ENCODE assay signal across 2 fruit fly cellular contexts in genomic region chr2L:7081307-7081706, dm6.
TF ChIP-seq lines count a peak whose summit lies in the region.

No protein-coding gene starts in this region.

TF ChIP-seq in whole organism, prepupa, 60 proteins besides CTCF, POLR2A, EP300 and RAD21:
- peak; percentile 10 for TF ChIP-seq Hr39 (GFP tag; optimal IDR thresholded peaks at IDR 0.05; lab: Kevin White, UChicago)
- peak; percentile 14 for TF ChIP-seq pdm3 (GFP tag; optimal IDR thresholded peaks at IDR 0.05; lab: Kevin White, UChicago)
- TF ChIP-seq svp (GFP tag; lab: Kevin White, UChicago) = peak; percentile 64
- TF ChIP-seq acj6 (GFP tag; optimal IDR thresholded peaks at IDR 0.05; lab: Kevin White, UChicago) = no peak
- TF ChIP-seq net (GFP tag; optimal IDR thresholded peaks at IDR 0.05; lab: Kevin White, UChicago) = peak; percentile 2
- TF ChIP-seq CG11902 (GFP tag; optimal IDR thresholded peaks at IDR 0.05; lab: Kevin White, UChicago) = no peak
- TF ChIP-seq dsx (GFP tag; optimal IDR thresholded peaks at IDR 0.05; lab: Kevin White, UChicago; ENCODE audit: poor library complexity, severe bottlenecking) = no peak
- TF ChIP-seq CG10669 (GFP tag; optimal IDR thresholded peaks at IDR 0.05; lab: Kevin White, UChicago) = no peak
- no peak for TF ChIP-seq CG3919 (GFP tag; optimal IDR thresholded peaks at IDR 0.05; lab: Kevin White, UChicago)
- peak; percentile 44 for TF ChIP-seq CG32006 (GFP tag; optimal IDR thresholded peaks at IDR 0.05; lab: Kevin White, UChicago)
- no peak for TF ChIP-seq Lpt (GFP tag; optimal IDR thresholded peaks at IDR 0.05; lab: Kevin White, UChicago)
- TF ChIP-seq CG8119 (GFP tag; IDR thresholded peaks at IDR 0.05; lab: Robert Waterston, UW) = 0 out of 3 replicates have a peak, but pooled peaks have one; percentile 21
- no peak for TF ChIP-seq CG6808 (GFP tag; optimal IDR thresholded peaks at IDR 0.05; lab: Kevin White, UChicago)
- TF ChIP-seq esn (GFP tag; optimal IDR thresholded peaks at IDR 0.05; lab: Kevin White, UChicago) = peak; percentile 6
- TF ChIP-seq CG16779 (tag; optimal IDR thresholded peaks at IDR 0.05; lab: Kevin White, UChicago) = no peak
- no peak for TF ChIP-seq ss (GFP tag; optimal IDR thresholded peaks at IDR 0.05; lab: Kevin White, UChicago)
- TF ChIP-seq CG6276 (GFP tag; optimal IDR thresholded peaks at IDR 0.05; lab: Kevin White, UChicago) = no peak
- TF ChIP-seq salr (GFP tag; optimal IDR thresholded peaks at IDR 0.05; lab: Kevin White, UChicago) = no peak
- no peak for TF ChIP-seq CG6163 (GFP tag; IDR thresholded peaks at IDR 0.05; lab: Robert Waterston, UW)
- TF ChIP-seq Eip78C (GFP tag; lab: Kevin White, UChicago) = peak; percentile 59
- no peak for TF ChIP-seq Smox (GFP tag; optimal IDR thresholded peaks at IDR 0.05; lab: Kevin White, UChicago)
- TF ChIP-seq OdsH (GFP tag; optimal IDR thresholded peaks at IDR 0.05; lab: Kevin White, UChicago) = peak; percentile 17
TF ChIP-seq in whole organism, prepupa: peak in this region for 9.

TF ChIP-seq in whole organism, pupa, 21 proteins besides CTCF, POLR2A, EP300 and RAD21:
- peak; percentile 16 for TF ChIP-seq CG14655 (GFP tag; optimal IDR thresholded peaks at IDR 0.05; lab: Kevin White, UChicago)
- peak; percentile 39; the same call in 2 of the 3 replicates for TF ChIP-seq fd96Ca (GFP tag; IDR thresholded peaks at IDR 0.05; lab: Robert Waterston, UW)
- no peak for TF ChIP-seq Pif1A (GFP tag; optimal IDR thresholded peaks at IDR 0.05; lab: Kevin White, UChicago)
- no peak for TF ChIP-seq CG34367 (tag; optimal IDR thresholded peaks at IDR 0.05; lab: Kevin White, UChicago)
- no peak for TF ChIP-seq rn (GFP tag; IDR thresholded peaks at IDR 0.05; lab: Robert Waterston, UW)
- no peak for TF ChIP-seq EcR (GFP tag; optimal IDR thresholded peaks at IDR 0.05; lab: Kevin White, UChicago)
- TF ChIP-seq CG17806 (tag; optimal IDR thresholded peaks at IDR 0.05; lab: Kevin White, UChicago) = peak; percentile 8
- no peak for TF ChIP-seq CG15710 (tag; optimal IDR thresholded peaks at IDR 0.05; lab: Kevin White, UChicago)
- TF ChIP-seq Ets98B (GFP tag; IDR thresholded peaks at IDR 0.05; lab: Robert Waterston, UW) = no peak
- TF ChIP-seq CG13204 (GFP tag; optimal IDR thresholded peaks at IDR 0.05; lab: Kevin White, UChicago) = no peak
- 0 out of 3 replicates have a peak, but pooled peaks have one; percentile 29 for TF ChIP-seq CG4496 (GFP tag; IDR thresholded peaks at IDR 0.05; lab: Robert Waterston, UW)
- no peak for TF ChIP-seq CG10348 (GFP tag; IDR thresholded peaks at IDR 0.05; lab: Robert Waterston, UW)
- TF ChIP-seq CG12605 (GFP tag; IDR thresholded peaks at IDR 0.05; lab: Robert Waterston, UW) = no peak
- TF ChIP-seq D1 (tag; optimal IDR thresholded peaks at IDR 0.05; lab: Kevin White, UChicago) = no peak
- TF ChIP-seq Snoo (tag; optimal IDR thresholded peaks at IDR 0.05; lab: Kevin White, UChicago) = no peak
- no peak for TF ChIP-seq Pif1B (GFP tag; optimal IDR thresholded peaks at IDR 0.05; lab: Kevin White, UChicago)
